Fruit fly (Drosophila melanogaster): ENCODE data around the gene Zip99C.
A peak's percentile ranks its signal among the peaks of the same experiment; 100 is the strongest.

The Zip99C gene

dm6 chr3R:29898588-29898987, 29.9 kb upstream of the Zip99C start (continued):
- TF ChIP-seq emc (GFP tag; optimal IDR thresholded peaks at IDR 0.05) (no peak), CG1024 (GFP tag; IDR thresholded peaks at IDR 0.05) (no peak), CG15269 (tag; optimal IDR thresholded peaks at IDR 0.05) (peak; percentile 5), Ssrp (tag; optimal IDR thresholded peaks at IDR 0.05) (no peak), CG15073 (GFP tag; optimal IDR thresholded peaks at IDR 0.05) (no peak), CG9797 (GFP tag; optimal IDR thresholded peaks at IDR 0.05) (no peak), da (GFP tag; optimal IDR thresholded peaks at IDR 0.05) (no peak), nerfin-2 (GFP tag; IDR thresholded peaks at IDR 0.05; ENCODE audit: partially characterized antibody) (no peak), Dref (GFP tag; IDR thresholded peaks at IDR 0.05) (no peak), fu2 (GFP tag; optimal IDR thresholded peaks at IDR 0.05) (no peak), Dfd (GFP tag; optimal IDR thresholded peaks at IDR 0.05) (no peak), sc (optimal IDR thresholded peaks at IDR 0.05) (no peak), sc (GFP tag; optimal IDR thresholded peaks at IDR 0.05) (no peak), onecut (GFP tag; IDR thresholded peaks at IDR 0.05) (no peak), crp (GFP tag; optimal IDR thresholded peaks at IDR 0.05) (no peak), unpg (GFP tag; optimal IDR thresholded peaks at IDR 0.05) (no peak), CG5180 (GFP tag; optimal IDR thresholded peaks at IDR 0.05) (no peak), gem (tag; optimal IDR thresholded peaks at IDR 0.05) (peak; percentile 23), croc (GFP tag; conservative IDR thresholded peaks at IDR 0.05) (no peak), CG9932 (GFP tag; IDR thresholded peaks at IDR 0.05) (peak; percentile 65), fd102C (GFP tag; optimal IDR thresholded peaks at IDR 0.05) (no peak), peb (GFP tag; IDR thresholded peaks at IDR 0.05) (no peak), NFAT (GFP tag; IDR thresholded peaks at IDR 0.05) (peak; percentile 19; the same call in 1 of the 2 replicates), hkb (optimal IDR thresholded peaks at IDR 0.05) (no peak), hkb (GFP tag; IDR thresholded peaks at IDR 0.05) (0 out of 2 replicates have a peak, but pooled peaks have one; percentile 7)

dm6 chr3R:29894393-29894792, 25.7 kb upstream of the Zip99C start:
- TF ChIP-seq CG7357 (GFP tag; IDR thresholded peaks at IDR 0.05) (peak; percentile 65; the same call in 2 of the 3 replicates), lab (GFP tag; optimal IDR thresholded peaks at IDR 0.05) (peak; percentile 69), Abd-B (GFP tag; optimal IDR thresholded peaks at IDR 0.05) (peak; percentile 48), Lhr (GFP tag; optimal IDR thresholded peaks at IDR 0.05) (no peak), Xrp1 (GFP tag; IDR thresholded peaks at IDR 0.05) (peak; percentile 40; the same call in 1 of the 2 replicates), tgo (GFP tag; IDR thresholded peaks at IDR 0.05) (peak; percentile 67), CG7786 (GFP tag; optimal IDR thresholded peaks at IDR 0.05) (peak; percentile 33), CG12155 (GFP tag; optimal IDR thresholded peaks at IDR 0.05) (peak; percentile 29), Dref (GFP tag; IDR thresholded peaks at IDR 0.05) (no peak), dysf (GFP tag; IDR thresholded peaks at IDR 0.05) (peak; percentile 89), NFAT (GFP tag; IDR thresholded peaks at IDR 0.05) (peak; percentile 32; the same call in 1 of the 2 replicates), CG12659 (GFP tag; optimal IDR thresholded peaks at IDR 0.05) (peak; percentile 55), CG11723 (GFP tag; optimal IDR thresholded peaks at IDR 0.05) (peak; percentile 24), CoRest (tag; optimal IDR thresholded peaks at IDR 0.05) (peak; percentile 76), chm (GFP tag; IDR thresholded peaks at IDR 0.05) (no peak), tna (GFP tag; IDR thresholded peaks at IDR 0.05; ENCODE audit: partially characterized antibody) (no peak), seq (GFP tag; IDR thresholded peaks at IDR 0.05) (peak; percentile 57; the same call in 1 of the 2 replicates), gfzf (GFP tag; optimal IDR thresholded peaks at IDR 0.05) (no peak), CG10267 (tag; optimal IDR thresholded peaks at IDR 0.05) (peak; percentile 39), cwo (GFP tag; optimal IDR thresholded peaks at IDR 0.05) (peak; percentile 42), CG9215 (GFP tag; IDR thresholded peaks at IDR 0.05) (peak; percentile 70), CG10147 (GFP tag; optimal IDR thresholded peaks at IDR 0.05) (peak; percentile 59), YL-1 (GFP tag; optimal IDR thresholded peaks at IDR 0.05) (no peak), Myb (GFP tag; optimal IDR thresholded peaks at IDR 0.05) (peak; percentile 32), unc-4 (GFP tag; IDR thresholded peaks at IDR 0.05; ENCODE audit: partially characterized antibody) (no peak), cg (GFP tag; optimal IDR thresholded peaks at IDR 0.05) (no peak), ind (GFP tag; optimal IDR thresholded peaks at IDR 0.05) (peak; percentile 63), pho (GFP tag; optimal IDR thresholded peaks at IDR 0.05) (peak; percentile 36)

All from whole organism, embryonic.